Fruit fly (Drosophila melanogaster): ENCODE measurements around the gene CG12091.
A peak's percentile ranks its signal among the peaks of the same experiment; 100 is the strongest.

CG12091 gene

DNA sequence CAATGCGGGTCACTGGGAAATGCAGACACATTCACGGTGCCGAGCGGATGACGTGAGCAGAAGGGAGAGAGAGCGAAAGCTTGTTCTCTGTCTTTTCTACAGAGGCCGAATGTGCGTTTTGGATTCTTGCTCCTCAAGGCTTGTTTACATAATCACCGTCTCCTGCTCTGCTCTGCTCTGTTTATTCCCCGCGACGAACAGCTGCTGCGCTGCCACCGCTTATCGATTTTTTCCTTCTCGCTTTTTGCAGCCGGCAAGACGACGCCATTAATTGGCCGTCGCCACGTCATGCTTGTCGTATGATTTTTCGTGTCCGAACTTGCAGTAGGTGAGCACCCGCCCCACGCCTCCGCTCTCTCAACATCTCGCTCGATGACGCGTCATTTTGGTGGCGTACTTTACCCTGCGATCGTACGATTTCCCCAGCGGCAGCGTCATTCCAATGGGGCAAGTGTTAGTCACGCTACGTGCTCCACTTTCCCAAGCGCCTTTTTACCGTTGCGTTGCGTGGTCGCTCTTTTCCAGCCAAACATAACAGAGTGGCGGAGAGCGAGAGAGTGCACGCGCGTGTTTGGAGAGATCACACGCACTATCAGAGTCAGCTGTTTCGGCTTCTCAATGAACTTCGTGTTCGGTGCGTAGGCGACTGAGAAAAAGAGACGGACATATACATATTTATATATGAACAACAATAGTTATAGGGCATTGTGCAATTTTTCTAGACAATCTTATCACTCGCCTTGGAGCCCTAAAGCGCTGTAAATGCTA lies 9.9 kb upstream of the CG12091 start:
- no peak for TF ChIP-seq CG10209 (GFP tag; optimal IDR thresholded peaks at IDR 0.05)
- TF ChIP-seq Jarid2 (GFP tag; optimal IDR thresholded peaks at IDR 0.05), result no peak
- no peak for TF ChIP-seq da (GFP tag; optimal IDR thresholded peaks at IDR 0.05)
- TF ChIP-seq CG2120 (GFP tag; optimal IDR thresholded peaks at IDR 0.05), result no peak
- peak; percentile 50; the same call in 1 of the 2 replicates for TF ChIP-seq rib (GFP tag; IDR thresholded peaks at IDR 0.05)
- no peak for TF ChIP-seq CG18476 (GFP tag; optimal IDR thresholded peaks at IDR 0.05)
- TF ChIP-seq shn (GFP tag; optimal IDR thresholded peaks at IDR 0.05), result peak; percentile 42
- TF ChIP-seq Dbx (GFP tag; IDR thresholded peaks at IDR 0.05), result 0 out of 3 replicates have a peak, but pooled peaks have one; percentile 1
- TF ChIP-seq CG4707 (GFP tag; optimal IDR thresholded peaks at IDR 0.05), result peak; percentile 13
- no peak for TF ChIP-seq CG2116 (GFP tag; optimal IDR thresholded peaks at IDR 0.05)
- TF ChIP-seq B-H2 (GFP tag; optimal IDR thresholded peaks at IDR 0.05), result no peak
- no peak for TF ChIP-seq odd (GFP tag; optimal IDR thresholded peaks at IDR 0.05)
- TF ChIP-seq ab (GFP tag; optimal IDR thresholded peaks at IDR 0.05), result no peak
- no peak for TF ChIP-seq Fer1 (GFP tag; optimal IDR thresholded peaks at IDR 0.05)
- TF ChIP-seq CG15514 (GFP tag; optimal IDR thresholded peaks at IDR 0.05), result peak; percentile 19
- peak; percentile 75 for TF ChIP-seq Med (GFP tag)
- peak; percentile 98 for TF ChIP-seq onecut (GFP tag; IDR thresholded peaks at IDR 0.05)
- TF ChIP-seq Oaz (GFP tag; IDR thresholded peaks at IDR 0.05), result no peak
- no peak for TF ChIP-seq stwl (tag; optimal IDR thresholded peaks at IDR 0.05)
- TF ChIP-seq schlank (tag; optimal IDR thresholded peaks at IDR 0.05), result peak; percentile 10
- no peak for TF ChIP-seq hb (GFP tag; IDR thresholded peaks at IDR 0.05; ENCODE audit: partially characterized antibody)
- no peak for TF ChIP-seq pho (GFP tag; optimal IDR thresholded peaks at IDR 0.05)
- peak; percentile 82 for TF ChIP-seq sens (GFP tag)
- TF ChIP-seq CG6272 (GFP tag; IDR thresholded peaks at IDR 0.05), result no peak
- TF ChIP-seq Dp (GFP tag; optimal IDR thresholded peaks at IDR 0.05), result no peak
- TF ChIP-seq Adf1 (GFP tag; IDR thresholded peaks at IDR 0.05), result peak; percentile 63
- TF ChIP-seq CG18764 (GFP tag; optimal IDR thresholded peaks at IDR 0.05), result no peak
- no peak for TF ChIP-seq CG31388 (GFP tag; optimal IDR thresholded peaks at IDR 0.05)
- no peak for TF ChIP-seq CG9215 (GFP tag; IDR thresholded peaks at IDR 0.05)
- TF ChIP-seq CG34422 (GFP tag; IDR thresholded peaks at IDR 0.05), result peak; percentile 12; the same call in 1 of the 3 replicates
- peak; percentile 9 for TF ChIP-seq jumu (GFP tag; optimal IDR thresholded peaks at IDR 0.05)
- no peak for TF ChIP-seq CG15073 (GFP tag; optimal IDR thresholded peaks at IDR 0.05)
- TF ChIP-seq CHES-1-like (GFP tag; optimal IDR thresholded peaks at IDR 0.05), result peak; percentile 29
- TF ChIP-seq E2f1 (GFP tag; IDR thresholded peaks at IDR 0.05), result no peak
- no peak for TF ChIP-seq amos (GFP tag; IDR thresholded peaks at IDR 0.05; ENCODE audit: partially characterized antibody)
- TF ChIP-seq sr (GFP tag; IDR thresholded peaks at IDR 0.05), result peak; percentile 93
- TF ChIP-seq pb (GFP tag; optimal IDR thresholded peaks at IDR 0.05), result no peak
- 0 out of 4 replicates have a peak, but pooled peaks have one; percentile 78 for TF ChIP-seq chinmo (GFP tag; IDR thresholded peaks at IDR 0.05; ENCODE audit: partially characterized antibody)
- no peak for TF ChIP-seq esg (GFP tag; conservative IDR thresholded peaks at IDR 0.05)
- TF ChIP-seq kah (GFP tag; optimal IDR thresholded peaks at IDR 0.05), result peak; percentile 53
- peak; percentile 24 for TF ChIP-seq CG18262 (tag; optimal IDR thresholded peaks at IDR 0.05)
- peak; percentile 86 for TF ChIP-seq CG10321 (GFP tag; IDR thresholded peaks at IDR 0.05)
- peak; percentile 79 for TF ChIP-seq pros (GFP tag; optimal IDR thresholded peaks at IDR 0.05)
- no peak for TF ChIP-seq NC2α (GFP tag; optimal IDR thresholded peaks at IDR 0.05)
- TF ChIP-seq slp2 (GFP tag; optimal IDR thresholded peaks at IDR 0.05), result no peak
- peak; percentile 15 for TF ChIP-seq CG6254 (GFP tag; optimal IDR thresholded peaks at IDR 0.05)
- TF ChIP-seq CG12236 (GFP tag; optimal IDR thresholded peaks at IDR 0.05), result no peak
- no peak for TF ChIP-seq CG2129 (GFP tag; IDR thresholded peaks at IDR 0.05; ENCODE audit: partially characterized antibody)
- TF ChIP-seq CTCF (GFP tag; optimal IDR thresholded peaks at IDR 0.05), result peak; percentile 29
- peak; percentile 0 for TF ChIP-seq CG2678 (tag; optimal IDR thresholded peaks at IDR 0.05)
